Worm (Caenorhabditis elegans) whole organism, L3 larva: ENCODE data around the gene aco-2.
A peak's percentile ranks its signal among the peaks of the same experiment; 100 is the strongest.

ENCODE experiments used
- ZK546.5 ChIP-seq: sonication (generic microtip); optimal IDR thresholded peaks from 2 replicates; lab custom pipeline; 2017; ENCODE audit warnings: missing biosample characterization, missing genetic modification characterization
- aly-2 ChIP-seq: fragments of 150-350 bp; optimal IDR thresholded peaks from 2 replicates; lab custom pipeline; 2014; ENCODE audit warnings: missing biosample characterization, missing genetic modification characterization
- ceh-16 ChIP-seq: sonication (generic microtip); optimal IDR thresholded peaks from 2 replicates; lab custom pipeline; 2017; ENCODE audit warnings: missing biosample characterization, missing genetic modification characterization
- ceh-82 ChIP-seq: fragments of 150-350 bp; optimal IDR thresholded peaks from 2 replicates; lab custom pipeline; 2014; ENCODE audit warnings: missing biosample characterization, missing genetic modification characterization
- ceh-9 ChIP-seq: sonication (generic microtip); optimal IDR thresholded peaks from 2 replicates; lab custom pipeline; 2018; ENCODE audit warnings: missing biosample characterization, missing genetic modification characterization
- daf-12 ChIP-seq: fragments of 150-350 bp; optimal IDR thresholded peaks from 2 replicates; lab custom pipeline; 2014; ENCODE audit warnings: missing biosample characterization, missing genetic modification reagents, missing genetic modification characterization
- egl-27 ChIP-seq: sonication (generic microtip); optimal IDR thresholded peaks from 4 replicates; lab custom pipeline; 2017; ENCODE audit warnings: missing biosample characterization, missing genetic modification reagents, missing genetic modification characterization
- elt-2 ChIP-seq: sonication (generic microtip); optimal IDR thresholded peaks from 2 replicates; lab custom pipeline; 2016; ENCODE audit warnings: missing genetic modification reagents, mild to moderate bottlenecking, missing genetic modification characterization, missing compliant biosample characterization
- elt-3 ChIP-seq, 3 experiments: fragments of 150-350 bp in 1 of 3; sonication (generic microtip) in 2 of 3; optimal IDR thresholded peaks; 2 replicates in 2 of 3; 4 replicates in 1 of 3; lab custom pipeline; 2014 to 2017; ENCODE audit warnings: missing biosample characterization in 3 of 3, missing genetic modification characterization in 3 of 3
- eor-1 ChIP-seq, 2 experiments: fragments of 150-350 bp; optimal IDR thresholded peaks; 2 replicates each; lab custom pipeline; 2014 to 2018; ENCODE audit warnings: missing biosample characterization in 2 of 2, missing genetic modification characterization in 2 of 2
- fkh-10 ChIP-seq: sonication (generic microtip); optimal IDR thresholded peaks from 2 replicates; lab custom pipeline; 2017; ENCODE audit warnings: missing biosample characterization, missing genetic modification reagents, missing genetic modification characterization
- fos-1 ChIP-seq: fragments of 150-350 bp; optimal IDR thresholded peaks from 2 replicates; lab custom pipeline; 2014; ENCODE audit warnings: missing biosample characterization, missing genetic modification characterization
- hmg-11 ChIP-seq: sonication (generic microtip); optimal IDR thresholded peaks from 2 replicates; lab custom pipeline; 2016; ENCODE audit warnings: missing genetic modification characterization, missing compliant biosample characterization
- lin-15B ChIP-seq: fragments of 150-350 bp; optimal IDR thresholded peaks from 2 replicates; lab custom pipeline; 2014; ENCODE audit warnings: missing biosample characterization, missing genetic modification characterization
- lin-39 ChIP-seq: fragments of 150-350 bp; optimal IDR thresholded peaks from 2 replicates; lab custom pipeline; 2018; ENCODE audit warnings: missing biosample characterization, missing genetic modification reagents, missing genetic modification characterization
- lsy-12 ChIP-seq: sonication (generic microtip); optimal IDR thresholded peaks from 2 replicates; lab custom pipeline; 2016; ENCODE audit warnings: mild to moderate bottlenecking, missing genetic modification characterization, missing compliant biosample characterization
- mml-1 ChIP-seq: fragments of 150-350 bp; sonication (generic microtip); optimal IDR thresholded peaks from 3 replicates; lab custom pipeline; 2014; ENCODE audit warnings: missing biosample characterization, missing genetic modification characterization
- nfya-1 ChIP-seq: sonication (generic microtip); optimal IDR thresholded peaks from 2 replicates; lab custom pipeline; 2017; ENCODE audit warnings: missing genetic modification characterization, mild to moderate bottlenecking, missing compliant biosample characterization, antibody characterized with exemption, moderate library complexity; ENCODE audit not compliant: insufficient read depth
- nhr-11 ChIP-seq: fragments of 150-350 bp; optimal IDR thresholded peaks from 2 replicates; lab custom pipeline; 2014; ENCODE audit warnings: missing biosample characterization, missing genetic modification characterization
- nhr-23 ChIP-seq: fragments of 150-350 bp; optimal IDR thresholded peaks from 2 replicates; lab custom pipeline; 2014; ENCODE audit warnings: missing biosample characterization, missing genetic modification reagents, missing genetic modification characterization
- nhr-25 ChIP-seq: sonication (generic microtip); optimal IDR thresholded peaks from 2 replicates; lab custom pipeline; 2017; ENCODE audit warnings: missing biosample characterization, missing genetic modification characterization
- nhr-28 ChIP-seq: fragments of 150-350 bp; optimal IDR thresholded peaks from 2 replicates; lab custom pipeline; 2014; ENCODE audit warnings: missing biosample characterization, missing genetic modification characterization
- nhr-76 ChIP-seq: fragments of 150-350 bp; sonication (generic microtip); optimal IDR thresholded peaks from 5 replicates; lab custom pipeline; 2014; ENCODE audit warnings: missing biosample characterization, missing genetic modification characterization
- pha-4 ChIP-seq: fragments of 150-350 bp; optimal IDR thresholded peaks from 2 replicates; lab custom pipeline; 2014; ENCODE audit warnings: missing biosample characterization, missing genetic modification reagents, missing genetic modification characterization
- sea-2 ChIP-seq: fragments of 150-350 bp; sonication (generic microtip); optimal IDR thresholded peaks from 4 replicates; lab custom pipeline; 2014; ENCODE audit warnings: missing biosample characterization, missing genetic modification reagents, missing genetic modification characterization
- snpc-4 ChIP-seq: fragments of 150-350 bp; optimal IDR thresholded peaks from 2 replicates; lab custom pipeline; 2014; ENCODE audit warnings: missing biosample characterization, missing genetic modification characterization
- tbx-2 ChIP-seq: sonication (generic microtip); optimal IDR thresholded peaks from 2 replicates; lab custom pipeline; 2016; ENCODE audit warnings: mild to moderate bottlenecking, missing genetic modification characterization, missing compliant biosample characterization
- unc-39 ChIP-seq: sonication (generic microtip); optimal IDR thresholded peaks from 4 replicates; lab custom pipeline; 2017; ENCODE audit warnings: missing biosample characterization, missing genetic modification characterization
- unc-62 ChIP-seq: fragments of 150-350 bp; sonication (generic microtip); optimal IDR thresholded peaks from 4 replicates; lab custom pipeline; 2014; ENCODE audit warnings: missing biosample characterization, missing genetic modification reagents, missing genetic modification characterization
- ztf-4 ChIP-seq: fragments of 150-350 bp; optimal IDR thresholded peaks from 2 replicates; lab custom pipeline; 2014; ENCODE audit warnings: missing biosample characterization, missing genetic modification characterization

The aco-2 gene

DNA sequence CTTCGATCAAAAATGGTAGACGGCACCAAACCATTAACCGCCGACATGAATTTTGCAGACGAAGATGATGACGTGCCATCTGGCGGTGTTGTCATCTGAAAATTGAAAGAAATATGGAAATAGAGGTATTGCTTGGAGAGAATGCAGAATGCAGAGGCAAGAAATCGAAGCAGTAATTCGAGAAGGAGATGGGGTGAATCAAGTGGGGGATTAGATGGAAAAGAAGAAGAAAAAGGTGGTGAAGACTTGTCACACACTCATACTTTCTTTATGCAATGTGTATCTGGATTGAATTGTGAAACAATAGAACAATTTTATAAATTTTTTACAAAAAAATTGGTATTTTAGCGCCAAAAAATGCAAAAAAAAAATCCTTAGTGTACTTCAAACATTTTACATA, 48.7 kb upstream of the aco-2 start, which contains the start of gene tag-250:
tag-250 (minus strand) TSS at position 101 of the 400 bp plus-strand sequence.
- TF ChIP-seq lin-39 = no peak
- no peak for TF ChIP-seq snpc-4
- no peak for TF ChIP-seq nhr-23 (tag; lab: Kevin White, UChicago)
- TF ChIP-seq hmg-11 (tag; lab: Kevin White, UChicago) = no peak
- TF ChIP-seq daf-12 = no peak
- TF ChIP-seq ceh-16 (tag; lab: Kevin White, UChicago) = no peak
- TF ChIP-seq aly-2 (tag; lab: Kevin White, UChicago) = no peak
- no peak for TF ChIP-seq elt-3 (tag; optimal IDR thresholded peaks at IDR 0.05; lab: Kevin White, UChicago)
- no peak for TF ChIP-seq fkh-10
- TF ChIP-seq tbx-2 (tag; lab: Kevin White, UChicago) = no peak
- no peak for TF ChIP-seq lsy-12 (tag; lab: Kevin White, UChicago)
- no peak for TF ChIP-seq pha-4 (tag; lab: Kevin White, UChicago)
- TF ChIP-seq nhr-11 (tag; lab: Kevin White, UChicago) = no peak
- no peak for TF ChIP-seq ceh-9
- no peak for TF ChIP-seq nfya-1 (tag; lab: Kevin White, UChicago)
- no peak for TF ChIP-seq unc-39 (tag; lab: Kevin White, UChicago)

- no peak for TF ChIP-seq ZK546.5 (tag; lab: Kevin White, UChicago)
- no peak for TF ChIP-seq nhr-11 (tag; lab: Kevin White, UChicago)
- no peak for TF ChIP-seq nfya-1 (tag; lab: Kevin White, UChicago)
- no peak for TF ChIP-seq daf-12
- TF ChIP-seq snpc-4 = peak; percentile 3
- TF ChIP-seq hmg-11 (tag; lab: Kevin White, UChicago) = no peak
- peak; percentile 48 for TF ChIP-seq pha-4 (tag; lab: Kevin White, UChicago)
- TF ChIP-seq eor-1 (tag; optimal IDR thresholded peaks at IDR 0.05; lab: Kevin White, UChicago) = no peak
- TF ChIP-seq sea-2 (GFP tag; lab: Kevin White, UChicago) = no peak
Observed at ce11 chrIII:7925968-7926367, 47.5 kb upstream of the aco-2 start.

- TF ChIP-seq snpc-4 (peak; percentile 10), nfya-1 (tag; lab: Kevin White, UChicago) (no peak), elt-2 (peak; percentile 19), nhr-23 (tag; lab: Kevin White, UChicago) (peak; percentile 13), nhr-76 (tag; lab: Kevin White, UChicago) (no peak), lin-15B (tag; lab: Kevin White, UChicago) (peak; percentile 61), nhr-25 (tag; lab: Kevin White, UChicago) (peak; percentile 8), pha-4 (tag; lab: Kevin White, UChicago) (peak; percentile 71)
- TF ChIP-seq, all 47 proteins: peak for 6
Observed at ce11 chrIII:7928549-7929129, 44.9 kb upstream of the aco-2 start, which contains the start of the genes C29E4.13 and npp-15. C29E4.13 (minus strand) TSS chrIII:7928717. npp-15 (plus strand) TSS chrIII:7929043.

ce11 chrIII:7933235-7933634, 40.3 kb upstream of the aco-2 start, which contains the start of gene ran-2:
ran-2 (plus strand) TSS chrIII:7933535.
- TF ChIP-seq nhr-28 (tag; lab: Kevin White, UChicago) (no peak), elt-2 (peak; percentile 39)

ce11 chrIII:7937548-7937947, 36.0 kb upstream of the aco-2 start, which contains the start of gene C29E4.10:
C29E4.10 (plus strand) TSS chrIII:7937848.
- TF ChIP-seq lin-39 = no peak
- TF ChIP-seq fos-1 (tag; lab: Kevin White, UChicago) = no peak
- no peak for TF ChIP-seq ceh-9
- no peak for TF ChIP-seq ceh-82 (tag; lab: Kevin White, UChicago)
- no peak for TF ChIP-seq unc-39 (tag; lab: Kevin White, UChicago)
- no peak for TF ChIP-seq unc-62 (GFP tag; lab: Kevin White, UChicago)
- no peak for TF ChIP-seq egl-27 (tag; lab: Kevin White, UChicago)
- no peak for TF ChIP-seq nhr-11 (tag; lab: Kevin White, UChicago)
- no peak for TF ChIP-seq lin-15B (tag; lab: Kevin White, UChicago)
- no peak for TF ChIP-seq mml-1 (tag; lab: Kevin White, UChicago)
- no peak for TF ChIP-seq daf-12
- no peak for TF ChIP-seq ztf-4
- no peak for TF ChIP-seq aly-2 (tag; lab: Kevin White, UChicago)
- no peak for TF ChIP-seq elt-3 (tag; optimal IDR thresholded peaks at IDR 0.05; lab: Kevin White, UChicago)
